Worm (Caenorhabditis elegans) whole organism, young adult: ENCODE data around the gene Y97E10AL.1.
A peak's percentile ranks its signal among the peaks of the same experiment; 100 is the strongest.

ENCODE experiments used
- B0035.1 ChIP-seq: sonication (generic microtip); optimal IDR thresholded peaks from 2 replicates; lab custom pipeline; 2016; ENCODE audit warnings: missing genetic modification characterization, mild to moderate bottlenecking, missing compliant biosample characterization, missing genotype, missing genetic modification reagents
- B0261.1 ChIP-seq: sonication (generic microtip); optimal IDR thresholded peaks from 2 replicates; lab custom pipeline; 2016; ENCODE audit warnings: mild to moderate bottlenecking, missing genetic modification characterization, moderate library complexity, missing compliant biosample characterization
- B0336.3 ChIP-seq: fragments of 200-800 bp; sonication (Bioruptor generic); IDR thresholded peaks from 2 replicates; pipeline ENCODE4 v1.3.6; 2022; ENCODE audit warnings: missing genetic modification characterization, missing compliant biosample characterization
- F22D6.2 ChIP-seq: sonication (generic microtip); optimal IDR thresholded peaks from 2 replicates; lab custom pipeline; 2016; ENCODE audit warnings: mild to moderate bottlenecking, missing genetic modification characterization, missing compliant biosample characterization
- F33H1.4 ChIP-seq: fragments of 200-800 bp; sonication (Bioruptor generic); IDR thresholded peaks from 2 replicates; pipeline ENCODE4 v1.3.6; 2022; ENCODE audit warnings: missing genetic modification reagents, missing genetic modification characterization, missing compliant biosample characterization
- F39B2.1 ChIP-seq: fragments of 200-800 bp; sonication (Bioruptor generic); IDR thresholded peaks from 2 replicates; pipeline ENCODE4 v1.3.6; 2022; ENCODE audit warnings: missing genetic modification reagents, missing genetic modification characterization, missing compliant biosample characterization
- F49E8.2 ChIP-seq: sonication (generic microtip); optimal IDR thresholded peaks from 3 replicates; lab custom pipeline; 2017; ENCODE audit warnings: missing genetic modification characterization, mild to moderate bottlenecking, missing compliant biosample characterization, antibody characterized with exemption, moderate library complexity; ENCODE audit not compliant: insufficient read depth
- F52B5.7 ChIP-seq: sonication (generic microtip); optimal IDR thresholded peaks from 2 replicates; lab custom pipeline; 2016; ENCODE audit warnings: mild to moderate bottlenecking, missing genetic modification characterization, missing compliant biosample characterization
- F57A8.1 ChIP-seq: fragments of 200-800 bp; sonication (Bioruptor generic); optimal IDR thresholded peaks from 2 replicates; lab custom pipeline; 2018; ENCODE audit warnings: mild to moderate bottlenecking, missing genetic modification characterization, moderate library complexity, missing compliant biosample characterization
- F57C9.4 ChIP-seq: sonication (generic microtip); optimal IDR thresholded peaks from 2 replicates; lab custom pipeline; 2017; ENCODE audit warnings: mild to moderate bottlenecking, missing genetic modification characterization, missing compliant biosample characterization
- K11D2.4 ChIP-seq: fragments of 200-800 bp; sonication (Bioruptor generic); IDR thresholded peaks from 2 replicates; pipeline ENCODE4 v1.3.6; 2022; ENCODE audit warnings: missing genetic modification reagents, missing genetic modification characterization, missing compliant biosample characterization
- Y53G8AR.9 ChIP-seq: fragments of 200-800 bp; sonication (Bioruptor generic); conservative IDR thresholded peaks from 2 replicates; pipeline ENCODE4 v1.3.6; 2022; ENCODE audit warnings: missing genetic modification reagents, missing genetic modification characterization, missing compliant biosample characterization
- Y79H2A.3 ChIP-seq: fragments of 200-800 bp; sonication (Bioruptor generic); conservative IDR thresholded peaks from 2 replicates; pipeline ENCODE4 v1.3.6; 2022; ENCODE audit warnings: missing genetic modification reagents, missing genetic modification characterization, missing compliant biosample characterization
- Y95B8A.8 ChIP-seq: fragments of 200-800 bp; sonication (Bioruptor generic); IDR thresholded peaks from 2 replicates; pipeline ENCODE4 v1.3.6; 2022; ENCODE audit warnings: missing genetic modification reagents, missing genetic modification characterization, missing compliant biosample characterization
- athp-1 ChIP-seq: sonication (generic microtip); optimal IDR thresholded peaks from 2 replicates; lab custom pipeline; 2017; ENCODE audit warnings: mild to moderate bottlenecking, missing genetic modification characterization, missing compliant biosample characterization
- attf-3 ChIP-seq: fragments of 200-800 bp; sonication (Bioruptor generic); conservative IDR thresholded peaks from 2 replicates; pipeline ENCODE4 v1.3.6; 2022; ENCODE audit warnings: missing genetic modification reagents, missing genetic modification characterization, missing compliant biosample characterization
- attf-5 ChIP-seq: fragments of 200-800 bp; sonication (Bioruptor generic); optimal IDR thresholded peaks from 2 replicates; lab custom pipeline; 2018; ENCODE audit warnings: mild to moderate bottlenecking, missing genetic modification characterization, missing compliant biosample characterization
- attf-6 ChIP-seq: fragments of 200-800 bp; sonication (Bioruptor generic); IDR thresholded peaks from 2 replicates; pipeline ENCODE4 v1.3.6; 2022; ENCODE audit warnings: missing genetic modification reagents, missing genetic modification characterization, missing compliant biosample characterization
- bed-1 ChIP-seq: fragments of 200-800 bp; sonication (Bioruptor generic); IDR thresholded peaks from 2 replicates; pipeline ENCODE4 v1.3.6; 2022; ENCODE audit warnings: missing genetic modification reagents, missing genetic modification characterization, missing compliant biosample characterization
- ceh-91 ChIP-seq: fragments of 200-800 bp; sonication (Bioruptor generic); IDR thresholded peaks from 2 replicates; pipeline ENCODE4 v1.3.6; 2022; ENCODE audit warnings: missing genetic modification reagents, missing genetic modification characterization, missing compliant biosample characterization
- dpff-1 ChIP-seq: sonication (generic microtip); optimal IDR thresholded peaks from 2 replicates; lab custom pipeline; 2017; ENCODE audit warnings: mild to moderate bottlenecking, missing genetic modification characterization, missing compliant biosample characterization
- efl-1 ChIP-seq: fragments of 150-350 bp; optimal IDR thresholded peaks from 2 replicates; lab custom pipeline; 2014; ENCODE audit warnings: missing biosample characterization, missing genetic modification reagents, missing genetic modification characterization
- ekl-4 ChIP-seq: fragments of 200-800 bp; sonication (Bioruptor generic); IDR thresholded peaks from 2 replicates; pipeline ENCODE4 v1.3.6; 2022; ENCODE audit warnings: missing genetic modification reagents, missing genetic modification characterization, missing compliant biosample characterization
- hmg-20 ChIP-seq: fragments of 200-800 bp; sonication (Bioruptor generic); IDR thresholded peaks from 2 replicates; pipeline ENCODE4 v1.3.6; 2022; ENCODE audit warnings: missing genetic modification reagents, missing genetic modification characterization, missing compliant biosample characterization
- hrde-1 ChIP-seq: sonication (generic microtip); optimal IDR thresholded peaks from 2 replicates; lab custom pipeline; 2016; ENCODE audit warnings: missing genetic modification characterization, mild to moderate bottlenecking, missing compliant biosample characterization, moderate library complexity, missing genotype, missing genetic modification reagents, borderline replicate concordance
- lir-1 ChIP-seq: fragments of 200-800 bp; sonication (Bioruptor generic); conservative IDR thresholded peaks from 2 replicates; pipeline ENCODE4 v1.3.6; 2022; ENCODE audit warnings: missing genetic modification reagents, missing genetic modification characterization, missing compliant biosample characterization
- madf-10 ChIP-seq: sonication (generic microtip); optimal IDR thresholded peaks from 2 replicates; lab custom pipeline; 2016; ENCODE audit warnings: mild to moderate bottlenecking, missing genetic modification characterization, missing compliant biosample characterization
- mxl-1 ChIP-seq: sonication (generic microtip); optimal IDR thresholded peaks from 2 replicates; lab custom pipeline; 2016; ENCODE audit warnings: missing genetic modification characterization, missing compliant biosample characterization
- nfya-1 ChIP-seq: sonication (generic microtip); optimal IDR thresholded peaks from 2 replicates; lab custom pipeline; 2017; ENCODE audit warnings: antibody characterized with exemption, missing compliant biosample characterization, missing genetic modification characterization, borderline replicate concordance; ENCODE audit not compliant: insufficient read depth
- nfyb-1 ChIP-seq: fragments of 200-800 bp; sonication (Bioruptor generic); IDR thresholded peaks from 2 replicates; pipeline ENCODE4 v1.3.6; 2022; ENCODE audit warnings: missing genetic modification reagents, missing genetic modification characterization, missing compliant biosample characterization
- nhr-120 ChIP-seq: fragments of 200-800 bp; sonication (Bioruptor generic); IDR thresholded peaks from 2 replicates; pipeline ENCODE4 v1.3.6; 2022; ENCODE audit warnings: missing genetic modification characterization, missing compliant biosample characterization
- nhr-80 ChIP-seq: sonication (generic microtip); optimal IDR thresholded peaks from 2 replicates; lab custom pipeline; 2016; ENCODE audit warnings: missing genetic modification characterization, missing compliant biosample characterization
- rec-8 ChIP-seq, 2 experiments: sonication (generic microtip); optimal IDR thresholded peaks; 2 replicates each; lab custom pipeline; 2016; ENCODE audit warnings: mild to moderate bottlenecking in 2 of 2, missing genetic modification characterization in 2 of 2, missing genetic modification reagents in 2 of 2, missing genotype in 2 of 2, missing biosample characterization in 1 of 2, missing compliant biosample characterization in 1 of 2, moderate library complexity in 1 of 2
- rpc-1 ChIP-seq, 2 experiments: fragments of 150-350 bp in 1 of 2; sonication (generic microtip) in 1 of 2; optimal IDR thresholded peaks; 2 replicates each; lab custom pipeline; 2014 to 2018; ENCODE audit warnings: missing biosample characterization in 1 of 2, missing genetic modification characterization in 1 of 2, missing genetic modification reagents in 1 of 2, missing genotype in 1 of 2
- sdz-38 ChIP-seq: sonication (generic microtip); optimal IDR thresholded peaks from 2 replicates; lab custom pipeline; 2016; ENCODE audit warnings: missing genotype, missing genetic modification characterization, missing compliant biosample characterization
- sea-2 ChIP-seq: fragments of 200-800 bp; sonication (Bioruptor generic); IDR thresholded peaks from 2 replicates; pipeline ENCODE4 v1.3.6; 2022; ENCODE audit warnings: missing genetic modification characterization, missing compliant biosample characterization
- somi-1 ChIP-seq: fragments of 200-800 bp; sonication (Bioruptor generic); optimal IDR thresholded peaks from 2 replicates; lab custom pipeline; 2018; ENCODE audit warnings: mild to moderate bottlenecking, missing genetic modification characterization, missing compliant biosample characterization
- sptf-2 ChIP-seq: fragments of 200-800 bp; sonication (Bioruptor generic); optimal IDR thresholded peaks from 2 replicates; lab custom pipeline; 2018; ENCODE audit warnings: mild to moderate bottlenecking, missing genetic modification characterization, missing compliant biosample characterization
- tlf-1 ChIP-seq: fragments of 200-800 bp; sonication (Bioruptor generic); optimal IDR thresholded peaks from 2 replicates; lab custom pipeline; 2018; ENCODE audit warnings: mild to moderate bottlenecking, missing genetic modification characterization, missing compliant biosample characterization
- unc-62 ChIP-seq: fragments of 150-350 bp; optimal IDR thresholded peaks from 2 replicates; lab custom pipeline; 2014; ENCODE audit warnings: missing biosample characterization, missing genetic modification reagents, missing genetic modification characterization
- xnd-1 ChIP-seq: sonication (generic microtip); optimal IDR thresholded peaks from 2 replicates; lab custom pipeline; 2016; ENCODE audit warnings: missing genotype, missing genetic modification reagents, missing genetic modification characterization, missing compliant biosample characterization
- zfh-2 ChIP-seq: fragments of 200-800 bp; sonication (Bioruptor generic); conservative IDR thresholded peaks from 2 replicates; pipeline ENCODE4 v1.3.6; 2022; ENCODE audit warnings: missing genetic modification reagents, missing genetic modification characterization, missing compliant biosample characterization
- ztf-18 ChIP-seq: sonication (generic microtip); optimal IDR thresholded peaks from 2 replicates; lab custom pipeline; 2016; ENCODE audit warnings: missing genotype, mild to moderate bottlenecking, missing genetic modification characterization, missing compliant biosample characterization
- ztf-6 ChIP-seq: fragments of 200-800 bp; sonication (Bioruptor generic); IDR thresholded peaks from 2 replicates; pipeline ENCODE4 v1.3.6; 2022; ENCODE audit warnings: missing genetic modification reagents, missing genetic modification characterization, missing compliant biosample characterization

The Y97E10AL.1 gene

DNA sequence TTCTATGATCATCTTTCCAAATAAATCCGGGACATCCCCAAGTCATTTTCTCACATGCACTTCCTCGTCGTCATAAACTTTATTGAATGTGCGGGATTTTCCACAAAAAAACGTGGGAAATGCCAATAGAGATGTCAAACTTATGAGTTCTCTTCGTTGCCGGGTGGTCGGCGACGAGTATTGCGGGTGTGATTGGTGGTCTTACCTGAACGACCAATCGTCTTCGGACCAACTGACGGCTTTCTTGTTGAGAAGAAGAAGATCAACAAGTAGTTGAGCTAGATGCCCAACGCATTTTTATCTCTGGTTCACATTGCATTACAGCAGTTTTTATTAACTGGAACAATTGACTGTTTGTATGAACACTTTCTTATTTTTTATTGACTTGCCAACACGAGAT lies 9.2 kb downstream of the Y97E10AL.1 start:
- TF ChIP-seq hrde-1 (tag; lab: Kevin White, UChicago) (no peak), F57A8.1 (GFP tag; lab: Kevin White, UChicago) (no peak), attf-5 (no peak), sptf-2 (GFP tag; lab: Kevin White, UChicago) (no peak)

ce11 chrV:7995878-7996277 lies 9.9 kb downstream of the Y97E10AL.1 start, which contains the start of gene Y97E10AR.2:
Gene Y97E10AR.2 (plus strand): TSS chrV:7996178.
- TF ChIP-seq ztf-18 (tag; lab: Kevin White, UChicago) (no peak), K11D2.4 (no peak), hmg-20 (no peak), nhr-120 (no peak), ekl-4 (GFP tag; lab: Robert Waterston, UW) (no peak), B0336.3 (GFP tag; lab: Robert Waterston, UW) (no peak), lir-1 (GFP tag; lab: Robert Waterston, UW) (no peak), ztf-6 (GFP tag; lab: Robert Waterston, UW) (no peak), Y95B8A.8 (no peak), attf-3 (GFP tag; lab: Robert Waterston, UW) (no peak), sea-2 (GFP tag; lab: Robert Waterston, UW) (no peak), bed-1 (no peak), attf-5 (no peak), rpc-1 (optimal IDR thresholded peaks at IDR 0.05; lab: Kevin White, UChicago) (no peak), rpc-1 (tag; optimal IDR thresholded peaks at IDR 0.05; lab: Kevin White, UChicago) (no peak), rec-8 (tag; optimal IDR thresholded peaks at IDR 0.05; lab: Kevin White, UChicago) (no peak), tlf-1 (GFP tag; lab: Kevin White, UChicago) (no peak), nfya-1 (tag; lab: Kevin White, UChicago) (no peak)

DNA sequence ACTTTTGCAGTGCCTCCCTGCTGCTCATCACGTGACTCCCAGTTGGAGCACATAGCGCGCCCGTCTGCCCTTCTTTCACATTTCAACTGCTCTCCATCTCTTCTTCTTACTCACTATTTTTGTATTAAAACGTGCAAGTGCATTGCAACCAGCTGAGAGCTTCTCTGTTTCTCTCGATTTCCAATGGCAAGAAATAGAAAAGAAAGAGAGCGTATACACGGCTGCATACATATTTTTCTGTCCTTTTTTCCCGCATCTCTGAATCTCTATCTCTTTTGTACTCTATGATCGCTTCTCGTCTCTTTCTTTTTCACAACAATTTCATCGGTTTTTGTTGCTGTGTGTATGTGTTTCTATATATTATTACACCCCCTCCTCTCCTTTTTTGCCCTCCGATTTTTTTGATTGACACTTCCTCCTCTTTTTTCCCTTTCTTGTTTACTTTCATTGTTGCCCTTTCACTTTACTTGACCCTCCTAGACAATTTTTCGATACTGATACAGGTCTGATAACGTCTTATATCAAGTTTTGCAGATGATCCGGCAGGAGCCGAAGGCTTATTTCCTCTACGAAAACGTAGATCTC lies 15.1 kb downstream of the Y97E10AL.1 start, which contains the start of gene Y97E10AR.1:
Gene Y97E10AR.1, plus strand, starts transcription at position 535 of the 585 bp plus-strand sequence.
- TF ChIP-seq attf-6 (GFP tag; lab: Robert Waterston, UW): no peak
- no peak for TF ChIP-seq sptf-2 (GFP tag; lab: Kevin White, UChicago)
- TF ChIP-seq F57C9.4: no peak
- TF ChIP-seq zfh-2 (GFP tag; lab: Robert Waterston, UW): 0 out of 2 replicates have a peak, but pooled peaks have one; percentile 5
- TF ChIP-seq F39B2.1 (GFP tag; lab: Robert Waterston, UW): no peak
- no peak for TF ChIP-seq F52B5.7 (tag; lab: Kevin White, UChicago)
- TF ChIP-seq F49E8.2 (tag; lab: Kevin White, UChicago): no peak
- TF ChIP-seq nfyb-1 (GFP tag; lab: Robert Waterston, UW): peak; percentile 49; the same call in 1 of the 2 replicates
- TF ChIP-seq B0261.1: no peak
- peak; percentile 29 for TF ChIP-seq madf-10 (tag; lab: Kevin White, UChicago)
- TF ChIP-seq somi-1 (GFP tag; lab: Kevin White, UChicago): no peak
- no peak for TF ChIP-seq efl-1 (GFP tag; lab: Kevin White, UChicago)
- no peak for TF ChIP-seq F22D6.2 (tag; lab: Kevin White, UChicago)
- TF ChIP-seq ztf-6 (GFP tag; lab: Robert Waterston, UW): no peak
- TF ChIP-seq ceh-91: no peak
- no peak for TF ChIP-seq bed-1
- peak; percentile 78 for TF ChIP-seq unc-62 (GFP tag; lab: Kevin White, UChicago)
- TF ChIP-seq mxl-1 (tag; lab: Kevin White, UChicago): no peak
- TF ChIP-seq Y53G8AR.9 (GFP tag; lab: Robert Waterston, UW): 0 out of 2 replicates have a peak, but pooled peaks have one; percentile 68
- TF ChIP-seq lir-1 (GFP tag; lab: Robert Waterston, UW): no peak
- no peak for TF ChIP-seq dpff-1
- no peak for TF ChIP-seq sdz-38 (tag; lab: Kevin White, UChicago)
- TF ChIP-seq xnd-1 (tag; lab: Kevin White, UChicago): no peak
- TF ChIP-seq Y79H2A.3 (GFP tag; lab: Robert Waterston, UW): no peak
- TF ChIP-seq B0035.1 (tag; lab: Kevin White, UChicago): no peak
- no peak for TF ChIP-seq athp-1 (tag; lab: Kevin White, UChicago)
- peak; percentile 85 for TF ChIP-seq attf-5
- peak; percentile 49 for TF ChIP-seq ztf-18 (tag; lab: Kevin White, UChicago)
- no peak for TF ChIP-seq F33H1.4 (GFP tag; lab: Robert Waterston, UW)
- peak; percentile 98 for TF ChIP-seq nhr-80 (tag; lab: Kevin White, UChicago)
